Worm (Caenorhabditis elegans) whole organism, early embryonic: ENCODE measurements around the gene str-61.
"Not testable (repeated sequence)": the region's sequence is repeated elsewhere in the genome, so short reads cannot be mapped to it uniquely, and the experiment has no call there.

Source experiments
- B0310.2 ChIP-seq: sonication (generic microtip); optimal IDR thresholded peaks from 2 replicates; lab custom pipeline; 2016; ENCODE audit warnings: mild to moderate bottlenecking, missing genetic modification characterization, missing compliant biosample characterization
- F13C5.2 ChIP-seq: sonication (generic microtip); optimal IDR thresholded peaks from 2 replicates; lab custom pipeline; 2017; ENCODE audit warnings: mild to moderate bottlenecking, missing genetic modification characterization, inconsistent platforms, missing compliant biosample characterization
- aly-1 ChIP-seq: sonication (generic microtip); optimal IDR thresholded peaks from 2 replicates; lab custom pipeline; 2016; ENCODE audit warnings: missing genetic modification characterization, missing compliant biosample characterization
- ama-1 ChIP-seq: fragments of 150-350 bp; optimal IDR thresholded peaks from 2 replicates; lab custom pipeline; 2014
- ceh-13 ChIP-seq: fragments of 200-800 bp; sonication (Bioruptor generic); optimal IDR thresholded peaks from 2 replicates; lab custom pipeline; 2018; ENCODE audit warnings: mild to moderate bottlenecking, missing genetic modification characterization, missing compliant biosample characterization
- ceh-36 ChIP-seq: sonication (generic microtip); optimal IDR thresholded peaks from 2 replicates; lab custom pipeline; 2016; ENCODE audit warnings: missing genetic modification characterization, inconsistent platforms, missing compliant biosample characterization
- ets-7 ChIP-seq: sonication (generic microtip); optimal IDR thresholded peaks from 2 replicates; lab custom pipeline; 2016; ENCODE audit warnings: missing genotype, missing genetic modification characterization, missing compliant biosample characterization
- flt-1 ChIP-seq: fragments of 200-800 bp; sonication (Bioruptor generic); IDR thresholded peaks from 2 replicates; pipeline ENCODE4 v1.3.6; 2022; ENCODE audit warnings: missing genetic modification characterization, missing compliant biosample characterization
- hmbx-1 ChIP-seq: sonication (generic microtip); optimal IDR thresholded peaks from 2 replicates; lab custom pipeline; 2016; ENCODE audit warnings: mild to moderate bottlenecking, missing genetic modification characterization, missing compliant biosample characterization
- hmg-4 ChIP-seq: fragments of 200-800 bp; sonication (Bioruptor generic); optimal IDR thresholded peaks from 2 replicates; lab custom pipeline; 2018; ENCODE audit warnings: mild to moderate bottlenecking, missing genetic modification characterization, missing compliant biosample characterization
- hnd-1 ChIP-seq: sonication (generic microtip); optimal IDR thresholded peaks from 2 replicates; lab custom pipeline; 2016; ENCODE audit warnings: missing genetic modification characterization, missing compliant biosample characterization
- pes-1 ChIP-seq: fragments of 200-800 bp; sonication (Bioruptor generic); IDR thresholded peaks from 2 replicates; pipeline ENCODE4 v1.3.6; 2022; ENCODE audit warnings: missing genetic modification reagents, missing genetic modification characterization, missing compliant biosample characterization
- scrt-1 ChIP-seq: fragments of 200-800 bp; sonication (Bioruptor generic); IDR thresholded peaks from 2 replicates; pipeline ENCODE4 v1.3.6; 2022; ENCODE audit warnings: missing genetic modification characterization, missing compliant biosample characterization
- sea-1 ChIP-seq: fragments of 200-800 bp; sonication (Bioruptor generic); conservative IDR thresholded peaks from 2 replicates; pipeline ENCODE4 v1.3.6; 2022; ENCODE audit warnings: missing genetic modification characterization, missing compliant biosample characterization
- tbx-11 ChIP-seq: fragments of 200-800 bp; sonication (Bioruptor generic); IDR thresholded peaks from 2 replicates; pipeline ENCODE4 v1.3.6; 2022; ENCODE audit warnings: missing genetic modification characterization, missing compliant biosample characterization
- tbx-37 ChIP-seq: fragments of 200-800 bp; sonication (Bioruptor generic); conservative IDR thresholded peaks from 2 replicates; pipeline ENCODE4 v1.3.6; 2022; ENCODE audit warnings: missing genetic modification reagents, missing genetic modification characterization, missing compliant biosample characterization
- tra-4 ChIP-seq: sonication (generic microtip); optimal IDR thresholded peaks from 2 replicates; lab custom pipeline; 2017; ENCODE audit warnings: missing genetic modification characterization, missing compliant biosample characterization

The str-61 gene

ce11 chrV:16679237-16679636, 8.1 kb upstream of the str-61 start, which contains the start of gene srz-103:
srz-103 (minus strand) TSS chrV:16679337.
- TF ChIP-seq tbx-11 (GFP tag; lab: Robert Waterston, UW) (no peak), hmbx-1 (tag; lab: Kevin White, UChicago) (no peak), hnd-1 (tag; lab: Kevin White, UChicago) (no peak), B0310.2 (no peak), F13C5.2 (tag; lab: Kevin White, UChicago) (no peak), ceh-13 (GFP tag; lab: Kevin White, UChicago) (no peak), flt-1 (GFP tag; lab: Robert Waterston, UW) (no peak), scrt-1 (no peak), aly-1 (tag; lab: Kevin White, UChicago) (no peak), sea-1 (GFP tag; lab: Robert Waterston, UW) (no peak), ceh-36 (tag; lab: Kevin White, UChicago) (no peak), tbx-37 (GFP tag; lab: Robert Waterston, UW) (no peak), hmg-4 (GFP tag; lab: Kevin White, UChicago) (no peak), ama-1 (lab: Kevin White, UChicago) (no peak), tra-4 (tag; lab: Kevin White, UChicago) (no peak), pes-1 (GFP tag; lab: Robert Waterston, UW) (no peak), ets-7 (tag; lab: Kevin White, UChicago) (no peak)

ce11 chrV:16675553-16675952, 4.5 kb upstream of the str-61 start, which contains the start of gene srz-1:
srz-1 (plus strand) TSS chrV:16675853.
- TF ChIP-seq ama-1 (lab: Kevin White, UChicago) (no peak), F13C5.2 (tag; lab: Kevin White, UChicago) (no peak), B0310.2 (no peak), ceh-36 (tag; lab: Kevin White, UChicago) (no peak), ets-7 (tag; lab: Kevin White, UChicago) (no peak), hmg-4 (GFP tag; lab: Kevin White, UChicago) (no peak), hnd-1 (tag; lab: Kevin White, UChicago) (no peak), scrt-1 (no peak), tbx-11 (GFP tag; lab: Robert Waterston, UW) (no peak), aly-1 (tag; lab: Kevin White, UChicago) (no peak), ceh-13 (GFP tag; lab: Kevin White, UChicago) (no peak), sea-1 (GFP tag; lab: Robert Waterston, UW) (no peak)

DNA sequence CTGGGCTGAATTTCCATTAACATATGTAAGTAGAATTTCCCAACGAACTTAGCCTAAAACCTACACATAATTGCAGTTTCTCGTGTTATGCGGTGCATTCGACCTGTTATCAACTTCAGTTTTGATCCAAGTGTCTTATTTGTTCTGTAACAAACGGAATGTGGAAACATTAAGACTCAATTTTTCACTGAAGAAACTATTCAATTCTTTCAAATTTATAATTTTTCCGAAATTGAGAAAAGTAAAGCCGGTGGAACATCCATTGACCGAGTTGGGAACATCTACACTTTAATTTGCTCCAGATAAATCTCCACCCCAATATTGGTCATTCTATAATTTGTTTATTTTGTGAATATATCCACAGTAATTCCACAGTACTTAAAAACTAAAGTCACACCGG, 3.3 kb upstream of the str-61 start:
- TF ChIP-seq ets-7 (tag; lab: Kevin White, UChicago) (no peak), ama-1 (lab: Kevin White, UChicago) (no peak), sea-1 (GFP tag; lab: Robert Waterston, UW) (no peak), B0310.2 (no peak), hnd-1 (tag; lab: Kevin White, UChicago) (no peak), flt-1 (GFP tag; lab: Robert Waterston, UW) (no peak), tbx-37 (GFP tag; lab: Robert Waterston, UW) (no peak), tra-4 (tag; lab: Kevin White, UChicago) (no peak), tbx-11 (GFP tag; lab: Robert Waterston, UW) (no peak)

DNA sequence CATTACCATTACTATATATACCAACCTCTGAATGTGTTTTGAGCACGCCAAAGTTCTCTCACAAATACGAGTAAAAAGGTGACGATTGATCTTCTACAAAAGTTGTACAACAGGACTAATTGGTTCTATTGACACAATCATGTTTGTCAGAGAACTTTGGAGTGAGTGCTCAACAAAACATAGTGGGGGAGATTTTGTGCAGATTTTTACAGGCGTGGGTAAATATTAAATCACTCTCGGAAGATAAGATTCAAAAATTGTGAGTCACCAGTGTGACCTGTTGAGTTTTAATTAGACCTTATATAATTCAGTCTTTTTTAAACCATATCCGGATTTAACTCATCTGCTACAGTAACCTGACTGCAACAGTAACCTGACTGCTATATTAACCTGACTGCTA, 1.1 kb upstream of the str-61 start, which contains the start of gene F14F8.8:
Gene F14F8.8, minus strand, starts transcription at position 101 of the 400 bp plus-strand sequence.
- no peak for TF ChIP-seq ceh-13 (GFP tag; lab: Kevin White, UChicago)
- TF ChIP-seq F13C5.2 (tag; lab: Kevin White, UChicago): no peak
- TF ChIP-seq ama-1 (lab: Kevin White, UChicago): no peak
- no peak for TF ChIP-seq aly-1 (tag; lab: Kevin White, UChicago)

DNA sequence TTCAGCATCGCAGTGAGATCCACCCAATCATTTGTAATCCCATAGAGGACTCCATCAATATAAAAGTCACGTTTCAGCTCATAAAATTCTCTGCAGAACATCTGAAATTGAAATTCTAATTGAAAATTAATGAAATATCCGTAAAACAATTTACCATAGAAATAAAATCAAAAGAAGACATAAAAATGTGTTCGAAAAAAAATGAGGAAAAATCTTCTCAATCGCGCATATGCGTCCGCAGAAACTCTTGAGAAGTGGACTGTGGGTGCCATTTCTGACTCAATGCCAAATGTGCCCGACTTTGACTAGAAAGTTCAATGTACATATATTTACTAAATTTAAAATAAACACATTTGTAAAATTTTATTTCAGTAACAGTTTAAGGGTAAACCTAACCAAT, 2.6 kb downstream of the str-61 start, which contains the start of gene F14F8.9:
Gene F14F8.9, minus strand, starts transcription at position 101 of the 400 bp plus-strand sequence.
- no peak for TF ChIP-seq tra-4 (tag; lab: Kevin White, UChicago)
- TF ChIP-seq pes-1 (GFP tag; lab: Robert Waterston, UW): no peak
- no peak for TF ChIP-seq tbx-37 (GFP tag; lab: Robert Waterston, UW)
- TF ChIP-seq aly-1 (tag; lab: Kevin White, UChicago): no peak
- no peak for TF ChIP-seq ceh-36 (tag; lab: Kevin White, UChicago)
- no peak for TF ChIP-seq scrt-1
- no peak for TF ChIP-seq sea-1 (GFP tag; lab: Robert Waterston, UW)
- TF ChIP-seq hmg-4 (GFP tag; lab: Kevin White, UChicago): no peak
- TF ChIP-seq ceh-13 (GFP tag; lab: Kevin White, UChicago): no peak
- TF ChIP-seq flt-1 (GFP tag; lab: Robert Waterston, UW): no peak
- TF ChIP-seq tbx-11 (GFP tag; lab: Robert Waterston, UW): no peak
- no peak for TF ChIP-seq B0310.2
- no peak for TF ChIP-seq ets-7 (tag; lab: Kevin White, UChicago)
- no peak for TF ChIP-seq hmbx-1 (tag; lab: Kevin White, UChicago)
- TF ChIP-seq ama-1 (lab: Kevin White, UChicago): no peak
- TF ChIP-seq hnd-1 (tag; lab: Kevin White, UChicago): no peak
- TF ChIP-seq F13C5.2 (tag; lab: Kevin White, UChicago): no peak

ce11 chrV:16666647-16667046, 4.4 kb downstream of the str-61 start, which contains the start of gene F14F8.14:
F14F8.14 (minus strand) TSS chrV:16666747.
- TF ChIP-seq tra-4 (tag; lab: Kevin White, UChicago) (no peak), F13C5.2 (tag; lab: Kevin White, UChicago) (no peak), hmg-4 (GFP tag; lab: Kevin White, UChicago) (no peak), ets-7 (tag; lab: Kevin White, UChicago) (no peak), ceh-13 (GFP tag; lab: Kevin White, UChicago) (no peak), ama-1 (lab: Kevin White, UChicago) (no peak), hmbx-1 (tag; lab: Kevin White, UChicago) (no peak), sea-1 (GFP tag; lab: Robert Waterston, UW) (no peak)

ce11 chrV:16660816-16661215, 10.3 kb downstream of the str-61 start, which contains the start of gene Y70C5B.2:
Y70C5B.2 (minus strand) TSS chrV:16660916.
- not testable (repeated sequence) for TF ChIP-seq flt-1 (GFP tag; lab: Robert Waterston, UW); hmg-4 (GFP tag; lab: Kevin White, UChicago); tbx-11 (GFP tag; lab: Robert Waterston, UW)
